Worm (Caenorhabditis elegans) whole organism, L1 larva: ENCODE measurements around the gene Y39E4A.1.

ENCODE experiments used
- C34B4.2 ChIP-seq: sonication (generic microtip); optimal IDR thresholded peaks from 2 replicates; lab custom pipeline; 2017; ENCODE audit warnings: mild to moderate bottlenecking, missing genetic modification characterization, missing compliant biosample characterization
- ceh-90 ChIP-seq: sonication (generic microtip); optimal IDR thresholded peaks from 2 replicates; lab custom pipeline; 2016; ENCODE audit warnings: missing genetic modification characterization, missing compliant biosample characterization
- efl-1 ChIP-seq, 4 experiments: fragments of 150-350 bp; optimal IDR thresholded peaks in 3 of 4; peaks in 1 of 4; 1 replicate in 1 of 4; 2 replicates in 3 of 4; lab custom pipeline; 2014; ENCODE audit warnings: missing biosample characterization in 2 of 4, missing genetic modification characterization in 2 of 4, missing genetic modification reagents in 2 of 4
- elt-2 ChIP-seq: sonication (generic microtip); optimal IDR thresholded peaks from 2 replicates; lab custom pipeline; 2016; ENCODE audit warnings: missing genetic modification characterization, mild to moderate bottlenecking, inconsistent platforms, missing compliant biosample characterization, missing genetic modification reagents
- ets-5 ChIP-seq: fragments of 200-800 bp; sonication (Bioruptor generic); IDR thresholded peaks from 2 replicates; pipeline ENCODE4 v1.3.6; 2022; ENCODE audit warnings: missing genetic modification characterization, missing compliant biosample characterization
- fos-1 ChIP-seq: fragments of 150-350 bp; optimal IDR thresholded peaks from 2 replicates; lab custom pipeline; 2014; ENCODE audit warnings: missing biosample characterization, missing genetic modification characterization
- hlh-4 ChIP-seq: sonication (generic microtip); optimal IDR thresholded peaks from 2 replicates; lab custom pipeline; 2016; ENCODE audit warnings: mild to moderate bottlenecking, missing genetic modification characterization, missing compliant biosample characterization
- irx-1 ChIP-seq: sonication (generic microtip); optimal IDR thresholded peaks from 2 replicates; lab custom pipeline; 2016; ENCODE audit warnings: missing genetic modification characterization, missing compliant biosample characterization
- isw-1 ChIP-seq: fragments of 200-800 bp; sonication (Bioruptor generic); IDR thresholded peaks from 2 replicates; pipeline ENCODE4 v1.3.6; 2022; ENCODE audit warnings: missing genetic modification characterization, missing compliant biosample characterization
- jun-1 ChIP-seq: fragments of 150-350 bp; optimal IDR thresholded peaks from 2 replicates; lab custom pipeline; 2014; ENCODE audit warnings: missing biosample characterization, missing genetic modification reagents, missing genetic modification characterization
- lin-13 ChIP-seq: fragments of 150-350 bp; optimal IDR thresholded peaks from 2 replicates; lab custom pipeline; 2014; ENCODE audit warnings: missing biosample characterization, missing genetic modification reagents, missing genetic modification characterization
- lin-14 ChIP-seq: fragments of 200-800 bp; sonication (Bioruptor generic); optimal IDR thresholded peaks from 2 replicates; lab custom pipeline; 2018; ENCODE audit warnings: mild to moderate bottlenecking, missing genetic modification characterization, moderate library complexity, missing compliant biosample characterization
- lin-15B ChIP-seq: fragments of 150-350 bp; sonication (generic microtip); optimal IDR thresholded peaks from 3 replicates; lab custom pipeline; 2014; ENCODE audit warnings: missing biosample characterization, missing genetic modification characterization
- lin-35 ChIP-seq, 2 experiments: fragments of 150-350 bp; optimal IDR thresholded peaks; 2 replicates each; lab custom pipeline; 2014; ENCODE audit warnings: missing biosample characterization in 2 of 2, missing genetic modification characterization in 2 of 2, missing genetic modification reagents in 2 of 2
- lin-39 ChIP-seq: fragments of 150-350 bp; optimal IDR thresholded peaks from 2 replicates; lab custom pipeline; 2014; ENCODE audit warnings: missing biosample characterization, missing genetic modification reagents, missing genetic modification characterization
- lir-3 ChIP-seq: sonication (generic microtip); optimal IDR thresholded peaks from 2 replicates; lab custom pipeline; 2016; ENCODE audit warnings: mild to moderate bottlenecking, missing genetic modification characterization, moderate library complexity, missing compliant biosample characterization; ENCODE audit not compliant: poor library complexity
- lsy-2 ChIP-seq, 2 experiments: fragments of 150-350 bp; optimal IDR thresholded peaks; 2 replicates each; lab custom pipeline; 2014; ENCODE audit warnings: missing biosample characterization in 2 of 2, missing genetic modification characterization in 2 of 2
- mdl-1 ChIP-seq, 2 experiments: fragments of 150-350 bp; optimal IDR thresholded peaks; 2 replicates each; lab custom pipeline; 2014 to 2017; ENCODE audit warnings: missing biosample characterization in 2 of 2, missing genetic modification characterization in 2 of 2, inconsistent platforms in 1 of 2
- nhr-11 ChIP-seq: fragments of 150-350 bp; optimal IDR thresholded peaks from 2 replicates; lab custom pipeline; 2014; ENCODE audit warnings: missing biosample characterization, missing genetic modification characterization
- nhr-71 ChIP-seq: sonication (generic microtip); optimal IDR thresholded peaks from 2 replicates; lab custom pipeline; 2016; ENCODE audit warnings: mild to moderate bottlenecking, missing genetic modification characterization, moderate library complexity, missing compliant biosample characterization
- nhr-76 ChIP-seq: sonication (generic microtip); optimal IDR thresholded peaks from 2 replicates; lab custom pipeline; 2017; ENCODE audit warnings: missing biosample characterization, missing genetic modification characterization
- nhr-77 ChIP-seq: fragments of 150-350 bp; optimal IDR thresholded peaks from 2 replicates; lab custom pipeline; 2014; ENCODE audit warnings: missing biosample characterization, missing genetic modification characterization
- skn-1 ChIP-seq: fragments of 150-350 bp; optimal IDR thresholded peaks from 2 replicates; lab custom pipeline; 2014; ENCODE audit warnings: missing biosample characterization, missing genetic modification characterization
- snu-23 ChIP-seq: sonication (generic microtip); optimal IDR thresholded peaks from 2 replicates; lab custom pipeline; 2016; ENCODE audit warnings: missing genetic modification characterization, missing compliant biosample characterization
- sptf-1 ChIP-seq: fragments of 150-350 bp; optimal IDR thresholded peaks from 2 replicates; lab custom pipeline; 2014; ENCODE audit warnings: missing biosample characterization, missing genetic modification characterization
- tbx-2 ChIP-seq: sonication (generic microtip); optimal IDR thresholded peaks from 2 replicates; lab custom pipeline; 2016; ENCODE audit warnings: missing genetic modification characterization, missing compliant biosample characterization
- unc-130 ChIP-seq: fragments of 150-350 bp; optimal IDR thresholded peaks from 2 replicates; lab custom pipeline; 2017; ENCODE audit warnings: missing biosample characterization, missing genetic modification characterization, inconsistent platforms
- vab-15 ChIP-seq: sonication (generic microtip); optimal IDR thresholded peaks from 2 replicates; lab custom pipeline; 2017; ENCODE audit warnings: missing genotype, mild to moderate bottlenecking, missing genetic modification characterization, missing compliant biosample characterization
- ztf-11 ChIP-seq, 2 experiments: sonication (generic microtip); optimal IDR thresholded peaks; 2 replicates each; lab custom pipeline; 2016 to 2017; ENCODE audit warnings: missing genetic modification characterization in 2 of 2, missing biosample characterization in 1 of 2, missing compliant biosample characterization in 1 of 2

Gene Y39E4A.1

ce11 chrIII:12907218-12907617 lies 44.0 kb upstream of the Y39E4A.1 start:
- TF ChIP-seq hlh-4 (tag; lab: Kevin White, UChicago) = no peak
- TF ChIP-seq unc-130 (tag; lab: Kevin White, UChicago) = no peak
- no peak for TF ChIP-seq irx-1 (tag; lab: Kevin White, UChicago)
- TF ChIP-seq mdl-1 (tag; optimal IDR thresholded peaks at IDR 0.05; lab: Kevin White, UChicago) = no peak
- no peak for TF ChIP-seq lir-3
- TF ChIP-seq isw-1 = no peak

ce11 chrIII:12910365-12910764 lies 40.8 kb upstream of the Y39E4A.1 start, which contains the start of gene flp-14:
TSS of gene flp-14 (plus strand) at chrIII:12910510.
- TF ChIP-seq ceh-90 (tag; lab: Kevin White, UChicago) (no peak), efl-1 (optimal IDR thresholded peaks at IDR 0.05; lab: Kevin White, UChicago) (no peak), efl-1 (GFP tag; optimal IDR thresholded peaks at IDR 0.05 in 1 of 2; lab: Kevin White, UChicago) (peak in 1 of 2 experiments; percentile 71)

ce11 chrIII:12916459-12916858 lies 34.8 kb upstream of the Y39E4A.1 start:
- no peak for TF ChIP-seq sptf-1 (tag; lab: Kevin White, UChicago)
- TF ChIP-seq lin-14 (GFP tag; lab: Kevin White, UChicago) = peak; percentile 24
- TF ChIP-seq ztf-11 (tag; optimal IDR thresholded peaks at IDR 0.05; lab: Kevin White, UChicago) = no peak
- TF ChIP-seq lin-39 (tag; lab: Kevin White, UChicago) = no peak

ce11 chrIII:12917852-12918251 lies 33.4 kb upstream of the Y39E4A.1 start:
- peak in 1 of 2 experiments; percentile 3 for TF ChIP-seq lin-35 (GFP tag; optimal IDR thresholded peaks at IDR 0.05; lab: Kevin White, UChicago)
- no peak for TF ChIP-seq ceh-90 (tag; lab: Kevin White, UChicago)

ce11 chrIII:12918575-12918974 lies 32.6 kb upstream of the Y39E4A.1 start, which contains the start of gene Y37D8A.16:
TSS of gene Y37D8A.16 (minus strand) at chrIII:12918675.
- TF ChIP-seq efl-1 (optimal IDR thresholded peaks at IDR 0.05; lab: Kevin White, UChicago) (no peak), efl-1 (GFP tag; optimal IDR thresholded peaks at IDR 0.05 in 1 of 2; lab: Kevin White, UChicago) (peak in 1 of 2 experiments; percentile 61), nhr-11 (tag; lab: Kevin White, UChicago) (no peak)

- no peak for TF ChIP-seq snu-23
- no peak for TF ChIP-seq lin-13 (GFP tag; lab: Kevin White, UChicago)
- no peak for TF ChIP-seq vab-15 (tag; lab: Kevin White, UChicago)
- no peak for TF ChIP-seq sptf-1 (tag; lab: Kevin White, UChicago)
- TF ChIP-seq lin-14 (GFP tag; lab: Kevin White, UChicago) = peak; percentile 53
- peak; percentile 70 for TF ChIP-seq jun-1 (tag; lab: Kevin White, UChicago)
- peak; percentile 13 for TF ChIP-seq elt-2 (tag; lab: Kevin White, UChicago)
- TF ChIP-seq efl-1 (optimal IDR thresholded peaks at IDR 0.05; lab: Kevin White, UChicago) = peak; percentile 17 to 26
- TF ChIP-seq efl-1 (GFP tag; optimal IDR thresholded peaks at IDR 0.05 in 1 of 2; lab: Kevin White, UChicago) = peak in 1 of 2 experiments; percentile 53
- TF ChIP-seq C34B4.2 (tag; lab: Kevin White, UChicago) = no peak
- TF ChIP-seq lin-15B (tag; lab: Kevin White, UChicago) = no peak
- TF ChIP-seq lin-35 (GFP tag; optimal IDR thresholded peaks at IDR 0.05; lab: Kevin White, UChicago) = peak in 1 of 2 experiments; percentile 41
- peak; percentile 8 for TF ChIP-seq tbx-2
- TF ChIP-seq ets-5 (GFP tag; lab: Robert Waterston, UW) = no peak
- TF ChIP-seq fos-1 = peak; percentile 28
- TF ChIP-seq nhr-71 = peak; percentile 10
- no peak for TF ChIP-seq nhr-76 (tag; lab: Kevin White, UChicago)
- TF ChIP-seq lsy-2 (tag; optimal IDR thresholded peaks at IDR 0.05; lab: Kevin White, UChicago) = peak in 1 of 2 experiments; percentile 45
- TF ChIP-seq nhr-77 (tag; lab: Kevin White, UChicago) = peak; percentile 52
- TF ChIP-seq skn-1 (tag; lab: Kevin White, UChicago) = peak; percentile 37
- TF ChIP-seq, all 84 proteins: peak for 11
Measured at ce11 chrIII:12919882-12920281, 31.3 kb upstream of the Y39E4A.1 start.
